Fruit fly (Drosophila melanogaster) whole organism, pupa: ENCODE results near the gene gcm.

Source experiments
- CG10348 ChIP-seq: fragments of 200-800 bp; sonication (Bioruptor generic); IDR thresholded peaks from 2 replicates; pipeline ENCODE4 v1.3.6; 2022; ENCODE audit warnings: missing biosample characterization, missing genetic modification characterization
- CG12605 ChIP-seq: fragments of 200-800 bp; sonication (Bioruptor generic); IDR thresholded peaks from 2 replicates; pipeline ENCODE4 v1.3.6; 2022; ENCODE audit warnings: missing biosample characterization, missing genetic modification characterization
- CG13204 ChIP-seq: fragments of 200-800 bp; sonication (Bioruptor generic); optimal IDR thresholded peaks from 2 replicates; lab custom pipeline; 2018; ENCODE audit warnings: missing biosample characterization, mild to moderate bottlenecking, missing genetic modification characterization, moderate library complexity
- CG14655 ChIP-seq: fragments of 200-800 bp; sonication (Bioruptor generic); optimal IDR thresholded peaks from 3 replicates; lab custom pipeline; 2017; ENCODE audit warnings: mild to moderate bottlenecking, missing biosample characterization, missing genetic modification reagents, missing genetic modification characterization
- CG15710 ChIP-seq: fragments of 200-800 bp; sonication (Bioruptor generic); optimal IDR thresholded peaks from 2 replicates; lab custom pipeline; 2018; ENCODE audit warnings: missing biosample characterization, mild to moderate bottlenecking, missing genetic modification characterization, moderate library complexity
- CG17806 ChIP-seq: fragments of 200-800 bp; sonication (Bioruptor generic); optimal IDR thresholded peaks from 2 replicates; lab custom pipeline; 2018; ENCODE audit warnings: missing biosample characterization, mild to moderate bottlenecking, missing genetic modification characterization, moderate library complexity
- CG32121 ChIP-seq: fragments of 200-800 bp; sonication (Bioruptor generic); IDR thresholded peaks from 2 replicates; pipeline ENCODE4 v1.3.6; 2022; ENCODE audit warnings: missing biosample characterization, missing genetic modification characterization
- CG34367 ChIP-seq: fragments of 200-800 bp; sonication (Bioruptor generic); optimal IDR thresholded peaks from 2 replicates; lab custom pipeline; 2018; ENCODE audit warnings: missing biosample characterization, mild to moderate bottlenecking, missing genetic modification characterization
- CG4496 ChIP-seq: fragments of 200-800 bp; sonication (Bioruptor generic); IDR thresholded peaks from 3 replicates; pipeline ENCODE4 v1.3.6; 2022; ENCODE audit warnings: missing biosample characterization, missing genetic modification characterization
- CG8159 ChIP-seq: fragments of 200-800 bp; sonication (Bioruptor generic); optimal IDR thresholded peaks from 3 replicates; lab custom pipeline; 2018; ENCODE audit warnings: missing biosample characterization, mild to moderate bottlenecking, missing genetic modification characterization, moderate library complexity
- CG8301 ChIP-seq: fragments of 200-800 bp; sonication (Bioruptor generic); optimal IDR thresholded peaks from 2 replicates; lab custom pipeline; 2018; ENCODE audit warnings: missing biosample characterization, mild to moderate bottlenecking, missing genetic modification characterization
- CG9948 ChIP-seq: fragments of 200-800 bp; sonication (Bioruptor generic); optimal IDR thresholded peaks from 2 replicates; lab custom pipeline; 2018; ENCODE audit warnings: missing biosample characterization, mild to moderate bottlenecking, missing genetic modification characterization, moderate library complexity
- D1 ChIP-seq: fragments of 200-800 bp; sonication (Bioruptor generic); optimal IDR thresholded peaks from 2 replicates; lab custom pipeline; 2018; ENCODE audit warnings: missing biosample characterization, mild to moderate bottlenecking, missing genetic modification characterization, moderate library complexity
- EcR ChIP-seq: fragments of 200-800 bp; sonication (Bioruptor generic); optimal IDR thresholded peaks from 3 replicates; lab custom pipeline; 2019; ENCODE audit warnings: missing biosample characterization, missing genetic modification characterization, mild to moderate bottlenecking, moderate library complexity, missing genetic modification reagents
- Ets98B ChIP-seq: fragments of 200-800 bp; sonication (Bioruptor generic); IDR thresholded peaks from 2 replicates; pipeline ENCODE4 v1.3.6; 2022; ENCODE audit warnings: missing biosample characterization, missing genetic modification characterization
- Pif1A ChIP-seq: fragments of 200-800 bp; sonication (Bioruptor generic); optimal IDR thresholded peaks from 3 replicates; lab custom pipeline; 2016; ENCODE audit warnings: missing biosample characterization, missing genetic modification characterization
- Pif1B ChIP-seq: fragments of 200-800 bp; sonication (Bioruptor generic); optimal IDR thresholded peaks from 3 replicates; lab custom pipeline; 2016; ENCODE audit warnings: missing biosample characterization, missing genetic modification characterization
- Snoo ChIP-seq: fragments of 200-800 bp; sonication (Bioruptor generic); optimal IDR thresholded peaks from 3 replicates; lab custom pipeline; 2017; ENCODE audit warnings: missing biosample characterization, mild to moderate bottlenecking, missing genetic modification characterization, inconsistent platforms
- fd96Ca ChIP-seq: fragments of 200-800 bp; sonication (Bioruptor generic); IDR thresholded peaks from 3 replicates; pipeline ENCODE4 v1.3.6; 2022; ENCODE audit warnings: missing biosample characterization, missing genetic modification characterization
- gl ChIP-seq: fragments of 200-800 bp; sonication (Bioruptor generic); optimal IDR thresholded peaks from 2 replicates; lab custom pipeline; 2018; ENCODE audit warnings: missing biosample characterization, mild to moderate bottlenecking, missing genetic modification characterization
- rn ChIP-seq: fragments of 200-800 bp; sonication (Bioruptor generic); IDR thresholded peaks from 2 replicates; pipeline ENCODE4 v1.3.6; 2022; ENCODE audit warnings: missing biosample characterization, missing genetic modification characterization

Gene gcm

dm6 chr2L:9562713-9563112 is 18.8 kb downstream of the gcm start:
- no peak for TF ChIP-seq CG8301
- TF ChIP-seq gl, result no peak
- TF ChIP-seq CG8159 (tag; lab: Kevin White, UChicago), result peak; percentile 8
- no peak for TF ChIP-seq EcR (GFP tag; lab: Kevin White, UChicago)
- no peak for TF ChIP-seq Snoo (tag; lab: Kevin White, UChicago)

dm6 chr2L:9560045-9560587 is 21.4 kb downstream of the gcm start:
- TF ChIP-seq CG17806 (no peak), gl (no peak), Pif1B (no peak), CG8301 (no peak), CG4496 (GFP tag; lab: Robert Waterston, UW) (peak; percentile 46; the same call in 2 of the 3 replicates), EcR (GFP tag; lab: Kevin White, UChicago) (no peak), CG8159 (tag; lab: Kevin White, UChicago) (no peak), CG14655 (GFP tag; lab: Kevin White, UChicago) (no peak), Snoo (tag; lab: Kevin White, UChicago) (no peak), Ets98B (GFP tag; lab: Robert Waterston, UW) (peak; percentile 59; the same call in 1 of the 2 replicates), CG15710 (no peak), rn (no peak), Pif1A (no peak), fd96Ca (GFP tag; lab: Robert Waterston, UW) (peak; percentile 63; the same call in 1 of the 3 replicates), CG10348 (GFP tag; lab: Robert Waterston, UW) (no peak), CG34367 (tag; lab: Kevin White, UChicago) (no peak), CG32121 (GFP tag; lab: Robert Waterston, UW) (peak; percentile 77), CG12605 (GFP tag; lab: Robert Waterston, UW) (no peak), CG13204 (GFP tag; lab: Kevin White, UChicago) (no peak)
- TF ChIP-seq, all 21 proteins: peak for 4

dm6 chr2L:9557858-9558257 is 23.7 kb downstream of the gcm start:
- TF ChIP-seq CG32121 (GFP tag; lab: Robert Waterston, UW), result no peak
- TF ChIP-seq Pif1B, result no peak

- peak; percentile 64 for TF ChIP-seq CG32121 (GFP tag; lab: Robert Waterston, UW)
- no peak for TF ChIP-seq rn
- TF ChIP-seq CG34367 (tag; lab: Kevin White, UChicago), result no peak
- no peak for TF ChIP-seq CG10348 (GFP tag; lab: Robert Waterston, UW)
- peak; percentile 86 for TF ChIP-seq Ets98B (GFP tag; lab: Robert Waterston, UW)
These were observed 30.7 kb downstream of the gcm start for dm6 chr2L:9550880-9551279.

- TF ChIP-seq CG13204 (GFP tag; lab: Kevin White, UChicago) (no peak), CG34367 (tag; lab: Kevin White, UChicago) (no peak)
These were observed 36.0 kb downstream of the gcm start, which contains the start of gene CG13114 for dm6 chr2L:9545511-9545910. CG13114 (plus strand) TSS chr2L:9545811.

dm6 chr2L:9543871-9544270 is 37.7 kb downstream of the gcm start, which contains the start of gene CG13113:
CG13113 (plus strand) TSS chr2L:9544171.
- TF ChIP-seq CG32121 (GFP tag; lab: Robert Waterston, UW) (no peak), CG17806 (no peak), Pif1A (no peak), CG34367 (tag; lab: Kevin White, UChicago) (no peak)

- TF ChIP-seq CG8301, result no peak
- TF ChIP-seq Ets98B (GFP tag; lab: Robert Waterston, UW), result no peak
- no peak for TF ChIP-seq Pif1B
- TF ChIP-seq Pif1A, result no peak
- no peak for TF ChIP-seq Snoo (tag; lab: Kevin White, UChicago)
- TF ChIP-seq CG14655 (GFP tag; lab: Kevin White, UChicago), result no peak
- TF ChIP-seq CG34367 (tag; lab: Kevin White, UChicago), result no peak
- no peak for TF ChIP-seq CG15710
- TF ChIP-seq D1 (tag; lab: Kevin White, UChicago), result no peak
- no peak for TF ChIP-seq CG12605 (GFP tag; lab: Robert Waterston, UW)
- TF ChIP-seq CG13204 (GFP tag; lab: Kevin White, UChicago), result no peak
- no peak for TF ChIP-seq rn
- no peak for TF ChIP-seq CG8159 (tag; lab: Kevin White, UChicago)
- TF ChIP-seq CG9948, result no peak
These were observed 39.0 kb downstream of the gcm start, which contains the start of gene Cpr30B for dm6 chr2L:9542578-9542977. Cpr30B (plus strand) TSS chr2L:9542878.

- TF ChIP-seq D1 (tag; lab: Kevin White, UChicago) (peak; percentile 86), CG9948 (no peak)
These were observed 41.5 kb downstream of the gcm start, which contains the start of gene CG17855 for dm6 chr2L:9539988-9540573. CG17855 (plus strand) TSS chr2L:9540523.
